Worm (Caenorhabditis elegans) whole organism, young adult: ENCODE data around the gene inpp-4B.

Experiments
- B0019.2 ChIP-seq: fragments of 200-800 bp; sonication (Bioruptor generic); conservative IDR thresholded peaks from 2 replicates; pipeline ENCODE4 v1.3.6; 2022; ENCODE audit warnings: missing genetic modification reagents, missing genetic modification characterization, missing compliant biosample characterization
- F22D6.2 ChIP-seq: sonication (generic microtip); optimal IDR thresholded peaks from 2 replicates; lab custom pipeline; 2016; ENCODE audit warnings: mild to moderate bottlenecking, missing genetic modification characterization, missing compliant biosample characterization
- F33H1.4 ChIP-seq: fragments of 200-800 bp; sonication (Bioruptor generic); IDR thresholded peaks from 2 replicates; pipeline ENCODE4 v1.3.6; 2022; ENCODE audit warnings: missing genetic modification reagents, missing genetic modification characterization, missing compliant biosample characterization
- Y53G8AR.9 ChIP-seq: fragments of 200-800 bp; sonication (Bioruptor generic); conservative IDR thresholded peaks from 2 replicates; pipeline ENCODE4 v1.3.6; 2022; ENCODE audit warnings: missing genetic modification reagents, missing genetic modification characterization, missing compliant biosample characterization
- ZK185.1 ChIP-seq: sonication (generic microtip); optimal IDR thresholded peaks from 2 replicates; lab custom pipeline; 2016; ENCODE audit warnings: mild to moderate bottlenecking, missing genetic modification characterization, missing compliant biosample characterization; ENCODE audit not compliant: poor library complexity, severe bottlenecking
- attf-5 ChIP-seq: fragments of 200-800 bp; sonication (Bioruptor generic); optimal IDR thresholded peaks from 2 replicates; lab custom pipeline; 2018; ENCODE audit warnings: mild to moderate bottlenecking, missing genetic modification characterization, missing compliant biosample characterization
- cebp-1 ChIP-seq, 2 experiments: fragments of 200-800 bp in 1 of 2; sonication (Bioruptor generic) in 1 of 2; sonication (generic microtip) in 1 of 2; IDR thresholded peaks in 1 of 2; optimal IDR thresholded peaks in 1 of 2; 2 replicates each; pipeline versions ENCODE4 v1.3.6 to Lab custom; 2017 to 2022; ENCODE audit warnings: missing compliant biosample characterization in 2 of 2, missing genetic modification characterization in 2 of 2, mild to moderate bottlenecking in 1 of 2, missing genetic modification reagents in 1 of 2, moderate library complexity in 1 of 2
- ceh-100 ChIP-seq: fragments of 200-800 bp; sonication (Bioruptor generic); IDR thresholded peaks from 2 replicates; pipeline ENCODE4 v1.3.6; 2022; ENCODE audit warnings: missing genetic modification reagents, missing genetic modification characterization, missing compliant biosample characterization
- efl-1 ChIP-seq: fragments of 150-350 bp; optimal IDR thresholded peaks from 2 replicates; lab custom pipeline; 2014; ENCODE audit warnings: missing biosample characterization, missing genetic modification reagents, missing genetic modification characterization
- egl-18 ChIP-seq: fragments of 200-800 bp; sonication (Bioruptor generic); IDR thresholded peaks from 2 replicates; pipeline ENCODE4 v1.3.6; 2022; ENCODE audit warnings: missing genetic modification reagents, missing genetic modification characterization, missing compliant biosample characterization
- ets-4 ChIP-seq: fragments of 200-800 bp; sonication (Bioruptor generic); optimal IDR thresholded peaks from 2 replicates; lab custom pipeline; 2018; ENCODE audit warnings: mild to moderate bottlenecking, missing genetic modification characterization, missing compliant biosample characterization
- hmg-1.2 ChIP-seq: fragments of 200-800 bp; sonication (Bioruptor generic); IDR thresholded peaks from 2 replicates; pipeline ENCODE4 v1.3.6; 2022; ENCODE audit warnings: missing genetic modification reagents, missing genetic modification characterization, missing compliant biosample characterization
- lin-26 ChIP-seq: fragments of 200-800 bp; sonication (Bioruptor generic); IDR thresholded peaks from 2 replicates; pipeline ENCODE4 v1.3.6; 2022; ENCODE audit warnings: missing genetic modification reagents, missing genetic modification characterization, missing compliant biosample characterization
- lin-40 ChIP-seq: sonication (generic microtip); optimal IDR thresholded peaks from 2 replicates; lab custom pipeline; 2016; ENCODE audit warnings: missing genetic modification characterization, mild to moderate bottlenecking, missing compliant biosample characterization, missing genotype, missing genetic modification reagents
- lsl-1 ChIP-seq: fragments of 200-800 bp; sonication (Bioruptor generic); optimal IDR thresholded peaks from 2 replicates; lab custom pipeline; 2018; ENCODE audit warnings: mild to moderate bottlenecking, missing genetic modification characterization, moderate library complexity, missing compliant biosample characterization
- madf-8 ChIP-seq: fragments of 200-800 bp; sonication (Bioruptor generic); conservative IDR thresholded peaks from 2 replicates; pipeline ENCODE4 v1.3.6; 2022; ENCODE audit warnings: missing genetic modification reagents, missing genetic modification characterization, missing compliant biosample characterization
- mcd-1 ChIP-seq: fragments of 200-800 bp; sonication (Bioruptor generic); IDR thresholded peaks from 2 replicates; pipeline ENCODE4 v1.3.6; 2022; ENCODE audit warnings: missing genetic modification reagents, missing genetic modification characterization, missing compliant biosample characterization
- nhr-120 ChIP-seq: fragments of 200-800 bp; sonication (Bioruptor generic); IDR thresholded peaks from 2 replicates; pipeline ENCODE4 v1.3.6; 2022; ENCODE audit warnings: missing genetic modification characterization, missing compliant biosample characterization
- rpc-1 ChIP-seq, 2 experiments: fragments of 150-350 bp in 1 of 2; sonication (generic microtip) in 1 of 2; optimal IDR thresholded peaks; 2 replicates each; lab custom pipeline; 2014 to 2018; ENCODE audit warnings: missing biosample characterization in 1 of 2, missing genetic modification characterization in 1 of 2, missing genetic modification reagents in 1 of 2, missing genotype in 1 of 2
- sea-2 ChIP-seq: fragments of 200-800 bp; sonication (Bioruptor generic); IDR thresholded peaks from 2 replicates; pipeline ENCODE4 v1.3.6; 2022; ENCODE audit warnings: missing genetic modification characterization, missing compliant biosample characterization
- snpc-1.1 ChIP-seq: sonication (generic microtip); optimal IDR thresholded peaks from 2 replicates; lab custom pipeline; 2017; ENCODE audit warnings: missing genetic modification characterization, mild to moderate bottlenecking, missing compliant biosample characterization, antibody characterized with exemption, moderate library complexity, missing genotype, missing genetic modification reagents; ENCODE audit not compliant: insufficient read depth
- snpc-4 ChIP-seq, 5 experiments: fragments of 150-350 bp in 1 of 5; sonication (generic microtip) in 4 of 5; optimal IDR thresholded peaks; 2 replicates each; lab custom pipeline; 2014 to 2018; ENCODE audit warnings: missing genetic modification characterization in 5 of 5, missing biosample characterization in 3 of 5, antibody characterized with exemption in 2 of 5, mild to moderate bottlenecking in 2 of 5, missing compliant biosample characterization in 2 of 5, missing genotype in 2 of 5, moderate library complexity in 2 of 5, missing genetic modification reagents in 1 of 5
- somi-1 ChIP-seq: fragments of 200-800 bp; sonication (Bioruptor generic); optimal IDR thresholded peaks from 2 replicates; lab custom pipeline; 2018; ENCODE audit warnings: mild to moderate bottlenecking, missing genetic modification characterization, missing compliant biosample characterization
- tbx-9 ChIP-seq: sonication (generic microtip); optimal IDR thresholded peaks from 2 replicates; lab custom pipeline; 2016; ENCODE audit warnings: borderline replicate concordance, missing genetic modification characterization, inconsistent platforms, missing compliant biosample characterization
- ztf-18 ChIP-seq: sonication (generic microtip); optimal IDR thresholded peaks from 2 replicates; lab custom pipeline; 2016; ENCODE audit warnings: missing genotype, mild to moderate bottlenecking, missing genetic modification characterization, missing compliant biosample characterization
- ztf-25 ChIP-seq: fragments of 200-800 bp; sonication (Bioruptor generic); IDR thresholded peaks from 2 replicates; pipeline ENCODE4 v1.3.6; 2022; ENCODE audit warnings: missing genetic modification reagents, missing genetic modification characterization, missing compliant biosample characterization
- ztf-26 ChIP-seq: sonication (generic microtip); optimal IDR thresholded peaks from 2 replicates; lab custom pipeline; 2017; ENCODE audit warnings: missing genetic modification characterization, missing compliant biosample characterization
- ztf-6 ChIP-seq: fragments of 200-800 bp; sonication (Bioruptor generic); IDR thresholded peaks from 2 replicates; pipeline ENCODE4 v1.3.6; 2022; ENCODE audit warnings: missing genetic modification reagents, missing genetic modification characterization, missing compliant biosample characterization

inpp-4B gene

ce11 chrIII:10244013-10244412 lies 22.7 kb downstream of the inpp-4B start:
- TF ChIP-seq B0019.2 (GFP tag; lab: Robert Waterston, UW) (no peak), F33H1.4 (GFP tag; lab: Robert Waterston, UW) (no peak)

- TF ChIP-seq snpc-1.1 (tag; lab: Kevin White, UChicago) (peak; percentile 54), hmg-1.2 (GFP tag; lab: Robert Waterston, UW) (0 out of 2 replicates have a peak, but pooled peaks have one; percentile 12), snpc-4 (GFP tag; optimal IDR thresholded peaks at IDR 0.05; lab: Kevin White, UChicago) (peak; percentile 63), snpc-4 (tag; optimal IDR thresholded peaks at IDR 0.05; lab: Kevin White, UChicago) (peak in 3 of 4 experiments; percentile 50 to 91 (median 86))
- TF ChIP-seq, all 124 proteins: peak for 3; not testable (repeated sequence) for 121
Observed at ce11 chrIII:10242597-10242996, 24.1 kb downstream of the inpp-4B start.

- TF ChIP-seq ZK185.1 (tag; lab: Kevin White, UChicago) (no peak), egl-18 (GFP tag; lab: Robert Waterston, UW) (no peak), sea-2 (GFP tag; lab: Robert Waterston, UW) (no peak), ztf-25 (GFP tag; lab: Robert Waterston, UW) (no peak), somi-1 (GFP tag; lab: Kevin White, UChicago) (peak; percentile 51), mcd-1 (no peak), cebp-1 (GFP tag; IDR thresholded peaks at IDR 0.05; lab: Robert Waterston, UW) (no peak), cebp-1 (tag; optimal IDR thresholded peaks at IDR 0.05; lab: Kevin White, UChicago) (peak; percentile 10), F22D6.2 (tag; lab: Kevin White, UChicago) (no peak), attf-5 (GFP tag; lab: Kevin White, UChicago) (no peak), ztf-26 (peak; percentile 35), ets-4 (GFP tag; lab: Kevin White, UChicago) (no peak), efl-1 (no peak), ztf-18 (tag; lab: Kevin White, UChicago) (no peak), ceh-100 (GFP tag; lab: Robert Waterston, UW) (no peak), rpc-1 (optimal IDR thresholded peaks at IDR 0.05; lab: Kevin White, UChicago) (no peak), rpc-1 (tag; optimal IDR thresholded peaks at IDR 0.05; lab: Kevin White, UChicago) (no peak), lsl-1 (GFP tag; lab: Kevin White, UChicago) (no peak)
Observed at ce11 chrIII:10241332-10241829, 25.3 kb downstream of the inpp-4B start.

ce11 chrIII:10240073-10240472 lies 26.6 kb downstream of the inpp-4B start:
- TF ChIP-seq ztf-6 (GFP tag; lab: Robert Waterston, UW) (no peak), tbx-9 (tag; lab: Kevin White, UChicago) (no peak), nhr-120 (GFP tag; lab: Robert Waterston, UW) (no peak), hmg-1.2 (GFP tag; lab: Robert Waterston, UW) (no peak), lin-40 (tag; lab: Kevin White, UChicago) (no peak), madf-8 (no peak), ztf-26 (no peak), F33H1.4 (GFP tag; lab: Robert Waterston, UW) (no peak), ztf-18 (tag; lab: Kevin White, UChicago) (no peak)

- TF ChIP-seq Y53G8AR.9 (no peak), lin-26 (GFP tag; lab: Robert Waterston, UW) (peak; percentile 42; the same call in 1 of the 2 replicates)
- TF ChIP-seq, all 124 proteins: peak for 1
Observed at ce11 chrIII:10238448-10239154, 28.1 kb downstream of the inpp-4B start, which contains the start of gene Y70G10A.3. Y70G10A.3 (plus strand) TSS chrIII:10239104.
